Fruit fly (Drosophila melanogaster) whole organism, embryonic: Measurements from ENCODE around the gene Cypl.

Source experiments
- B-H2 ChIP-seq: fragments of 200-800 bp; sonication (Bioruptor generic); optimal IDR thresholded peaks from 2 replicates; lab custom pipeline; 2018; ENCODE audit warnings: missing biosample characterization, mild to moderate bottlenecking, missing genetic modification characterization
- Bdp1 ChIP-seq: fragments of 200-800 bp; sonication (Bioruptor generic); optimal IDR thresholded peaks from 3 replicates; lab custom pipeline; 2016; ENCODE audit warnings: missing biosample characterization, missing genetic modification characterization
- CG12104 ChIP-seq: fragments of 200-800 bp; sonication (Bioruptor generic); optimal IDR thresholded peaks from 3 replicates; lab custom pipeline; 2016; ENCODE audit warnings: missing biosample characterization, missing genetic modification characterization
- CG1529 ChIP-seq: fragments of 200-800 bp; sonication (Bioruptor generic); optimal IDR thresholded peaks from 3 replicates; lab custom pipeline; 2018; ENCODE audit warnings: missing biosample characterization, missing genetic modification characterization
- CG15514 ChIP-seq: fragments of 200-800 bp; sonication (Bioruptor generic); optimal IDR thresholded peaks from 3 replicates; lab custom pipeline; 2017; ENCODE audit warnings: missing biosample characterization, missing genetic modification characterization, mild to moderate bottlenecking, moderate library complexity, missing genetic modification reagents
- CG1647 ChIP-seq: fragments of 200-800 bp; sonication (Bioruptor generic); optimal IDR thresholded peaks from 3 replicates; lab custom pipeline; 2016; ENCODE audit warnings: missing biosample characterization, missing genetic modification characterization
- CG16863 ChIP-seq: fragments of 200-800 bp; sonication (Bioruptor generic); optimal IDR thresholded peaks from 3 replicates; lab custom pipeline; 2016; ENCODE audit warnings: missing biosample characterization, missing genetic modification characterization
- CG17186 ChIP-seq: fragments of 200-800 bp; sonication (Bioruptor generic); optimal IDR thresholded peaks from 3 replicates; lab custom pipeline; 2017; ENCODE audit warnings: missing biosample characterization, missing genetic modification reagents, missing genetic modification characterization
- CG17802 ChIP-seq: fragments of 200-800 bp; sonication (Bioruptor generic); optimal IDR thresholded peaks from 2 replicates; lab custom pipeline; 2018; ENCODE audit warnings: missing biosample characterization, mild to moderate bottlenecking, missing genetic modification characterization, moderate library complexity
- CG18599 ChIP-seq: fragments of 200-800 bp; sonication (Bioruptor generic); optimal IDR thresholded peaks from 3 replicates; lab custom pipeline; 2017; ENCODE audit warnings: missing biosample characterization, missing genetic modification characterization, mild to moderate bottlenecking, moderate library complexity, missing genetic modification reagents
- CG31224 ChIP-seq: fragments of 200-800 bp; sonication (Bioruptor generic); IDR thresholded peaks from 2 replicates; pipeline ENCODE4 v1.3.6; 2022; ENCODE audit warnings: missing biosample characterization, missing genetic modification characterization
- CG32767 ChIP-seq: fragments of 200-800 bp; sonication (Bioruptor generic); IDR thresholded peaks from 2 replicates; pipeline ENCODE4 v1.3.6; 2022; ENCODE audit warnings: missing biosample characterization, missing genetic modification characterization
- CG33213 ChIP-seq: fragments of 200-800 bp; sonication (Bioruptor generic); optimal IDR thresholded peaks from 3 replicates; lab custom pipeline; 2016; ENCODE audit warnings: missing biosample characterization, missing genetic modification characterization
- CG4328 ChIP-seq: fragments of 200-800 bp; sonication (Bioruptor generic); optimal IDR thresholded peaks from 3 replicates; lab custom pipeline; 2017; ENCODE audit warnings: missing biosample characterization, missing genetic modification reagents, missing genetic modification characterization
- CG6689 ChIP-seq: fragments of 200-800 bp; sonication (Bioruptor generic); IDR thresholded peaks from 2 replicates; pipeline ENCODE4 v1.3.6; 2022; ENCODE audit warnings: missing biosample characterization, missing genetic modification characterization
- CG7745 ChIP-seq: fragments of 200-800 bp; sonication (Bioruptor generic); optimal IDR thresholded peaks from 2 replicates; lab custom pipeline; 2018; ENCODE audit warnings: missing biosample characterization, mild to moderate bottlenecking, missing genetic modification characterization, moderate library complexity
- CG8924 ChIP-seq: fragments of 200-800 bp; optimal IDR thresholded peaks from 3 replicates; lab custom pipeline; 2019; ENCODE audit warnings: missing biosample characterization, mild to moderate bottlenecking, missing genetic modification characterization, moderate library complexity
- CG9932 ChIP-seq: fragments of 200-800 bp; sonication (Bioruptor generic); IDR thresholded peaks from 2 replicates; pipeline ENCODE4 v1.3.6; 2022; ENCODE audit warnings: missing biosample characterization, missing genetic modification characterization
- CkIIα-i1 ChIP-seq: fragments of 200-800 bp; sonication (Bioruptor generic); IDR thresholded peaks from 2 replicates; pipeline ENCODE4 v1.3.6; 2022; ENCODE audit warnings: missing biosample characterization, missing genetic modification characterization
- Dek ChIP-seq: fragments of 200-800 bp; sonication (Bioruptor generic); optimal IDR thresholded peaks from 3 replicates; lab custom pipeline; 2019; ENCODE audit warnings: missing biosample characterization, mild to moderate bottlenecking, missing genetic modification characterization, moderate library complexity
- Doc3 ChIP-seq: fragments of 200-800 bp; sonication (Bioruptor generic); IDR thresholded peaks from 3 replicates; pipeline ENCODE4 v1.3.6; 2022; ENCODE audit warnings: missing biosample characterization, missing genetic modification characterization; ENCODE audit not compliant: partially characterized antibody
- Elba2 ChIP-seq: fragments of 200-800 bp; sonication (Bioruptor generic); optimal IDR thresholded peaks from 3 replicates; lab custom pipeline; 2016; ENCODE audit warnings: missing biosample characterization, missing genetic modification characterization
- Ets97D ChIP-seq: fragments of 200-800 bp; sonication (Bioruptor generic); optimal IDR thresholded peaks from 3 replicates; lab custom pipeline; 2016; ENCODE audit warnings: missing biosample characterization, missing genetic modification characterization
- HmgD ChIP-seq: fragments of 200-800 bp; sonication (Bioruptor generic); optimal IDR thresholded peaks from 3 replicates; lab custom pipeline; 2016; ENCODE audit warnings: missing biosample characterization, missing genetic modification characterization
- Lhr ChIP-seq: fragments of 200-800 bp; sonication (Bioruptor generic); optimal IDR thresholded peaks from 3 replicates; lab custom pipeline; 2017; ENCODE audit warnings: mild to moderate bottlenecking, missing biosample characterization, missing genetic modification reagents, missing genetic modification characterization
- NK7.1 ChIP-seq: fragments of 200-800 bp; sonication (Bioruptor generic); optimal IDR thresholded peaks from 3 replicates; lab custom pipeline; 2016; ENCODE audit warnings: missing biosample characterization, missing genetic modification characterization
- Nf-YB ChIP-seq: fragments of 200-800 bp; sonication (Bioruptor generic); optimal IDR thresholded peaks from 3 replicates; lab custom pipeline; 2019; ENCODE audit warnings: missing biosample characterization, mild to moderate bottlenecking, missing genetic modification characterization, moderate library complexity
- Spps ChIP-seq: fragments of 200-800 bp; sonication (Bioruptor generic); optimal IDR thresholded peaks from 2 replicates; lab custom pipeline; 2018; ENCODE audit warnings: missing biosample characterization, mild to moderate bottlenecking, missing genetic modification characterization
- YL-1 ChIP-seq: fragments of 200-800 bp; sonication (Bioruptor generic); optimal IDR thresholded peaks from 3 replicates; lab custom pipeline; 2017; ENCODE audit warnings: missing biosample characterization, mild to moderate bottlenecking, missing genetic modification characterization
- cad ChIP-seq: fragments of >200 bp; optimal IDR thresholded peaks from 2 replicates; lab custom pipeline; 2017; ENCODE audit warnings: missing biosample characterization, missing genetic modification characterization
- caup ChIP-seq: fragments of 200-800 bp; sonication (Bioruptor generic); optimal IDR thresholded peaks from 3 replicates; lab custom pipeline; 2017; ENCODE audit warnings: missing biosample characterization, mild to moderate bottlenecking, missing genetic modification characterization, moderate library complexity; ENCODE audit not compliant: severe bottlenecking
- dpn ChIP-seq, 2 experiments: fragments of 200-800 bp; sonication (Bioruptor generic); optimal IDR thresholded peaks; 3 replicates each; lab custom pipeline; 2016; ENCODE audit warnings: missing biosample characterization in 2 of 2, missing genetic modification characterization in 2 of 2
- fd64A ChIP-seq: fragments of 200-800 bp; sonication (Bioruptor generic); optimal IDR thresholded peaks from 3 replicates; lab custom pipeline; 2018; ENCODE audit warnings: missing biosample characterization, mild to moderate bottlenecking, missing genetic modification characterization
- gcm2 ChIP-seq: fragments of 200-800 bp; sonication (Bioruptor generic); optimal IDR thresholded peaks from 2 replicates; lab custom pipeline; 2016; ENCODE audit warnings: missing biosample characterization, missing genetic modification characterization
- gem ChIP-seq: fragments of 200-800 bp; sonication (Bioruptor generic); optimal IDR thresholded peaks from 2 replicates; lab custom pipeline; 2019; ENCODE audit warnings: missing biosample characterization, mild to moderate bottlenecking, missing genetic modification characterization, moderate library complexity
- hbn ChIP-seq: fragments of 200-800 bp; sonication (Bioruptor generic); IDR thresholded peaks from 2 replicates; pipeline ENCODE4 v1.3.6; 2022; ENCODE audit warnings: missing biosample characterization, missing genetic modification characterization; ENCODE audit not compliant: partially characterized antibody
- lilli ChIP-seq: fragments of 200-800 bp; sonication (Bioruptor generic); optimal IDR thresholded peaks from 3 replicates; lab custom pipeline; 2016; ENCODE audit warnings: missing biosample characterization, missing genetic modification characterization
- nmo ChIP-seq: fragments of 200-800 bp; sonication (Bioruptor generic); optimal IDR thresholded peaks from 2 replicates; lab custom pipeline; 2018; ENCODE audit warnings: missing biosample characterization, mild to moderate bottlenecking, missing genetic modification characterization, moderate library complexity
- pan ChIP-seq, 4 experiments: fragments of >200 bp in 3 of 4; fragments of 200-800 bp in 1 of 4; sonication (Bioruptor generic) in 1 of 4; optimal IDR thresholded peaks in 3 of 4; IDR thresholded peaks in 1 of 4; 2 replicates each; pipeline versions ENCODE4 v1.3.6 to Lab custom; 2017 to 2022; ENCODE audit warnings: missing biosample characterization in 2 of 4, missing genetic modification characterization in 2 of 4, mixed read lengths in 1 of 4
- phol ChIP-seq: fragments of 200-800 bp; sonication (Bioruptor generic); optimal IDR thresholded peaks from 3 replicates; lab custom pipeline; 2018; ENCODE audit warnings: missing biosample characterization, mild to moderate bottlenecking, missing genetic modification characterization, moderate library complexity
- salm ChIP-seq: fragments of 200-800 bp; sonication (Bioruptor generic); optimal IDR thresholded peaks from 2 replicates; lab custom pipeline; 2018; ENCODE audit warnings: missing biosample characterization, mild to moderate bottlenecking, missing genetic modification characterization
- schlank ChIP-seq: fragments of 200-800 bp; sonication (Bioruptor generic); optimal IDR thresholded peaks from 2 replicates; lab custom pipeline; 2018; ENCODE audit warnings: missing biosample characterization, mild to moderate bottlenecking, missing genetic modification characterization
- shn ChIP-seq: fragments of 200-800 bp; sonication (Bioruptor generic); optimal IDR thresholded peaks from 3 replicates; lab custom pipeline; 2016; ENCODE audit warnings: missing biosample characterization, missing genetic modification characterization
- so ChIP-seq: fragments of 200-800 bp; sonication (Bioruptor generic); IDR thresholded peaks from 3 replicates; pipeline ENCODE4 v1.3.6; 2022; ENCODE audit warnings: missing biosample characterization, missing genetic modification characterization
- sqz ChIP-seq: fragments of 200-800 bp; sonication (Bioruptor generic); optimal IDR thresholded peaks from 3 replicates; lab custom pipeline; 2018; ENCODE audit warnings: missing biosample characterization, mild to moderate bottlenecking, missing genetic modification characterization
- trem ChIP-seq: fragments of 200-800 bp; optimal IDR thresholded peaks from 3 replicates; lab custom pipeline; 2019; ENCODE audit warnings: missing biosample characterization, mild to moderate bottlenecking, missing genetic modification characterization, moderate library complexity
- unc-4 ChIP-seq: fragments of 200-800 bp; sonication (Bioruptor generic); IDR thresholded peaks from 2 replicates; pipeline ENCODE4 v1.3.6; 2022; ENCODE audit warnings: missing biosample characterization, missing genetic modification characterization; ENCODE audit not compliant: partially characterized antibody
- z ChIP-seq: fragments of 200-800 bp; sonication (Bioruptor generic); IDR thresholded peaks from 3 replicates; pipeline ENCODE4 v1.3.6; 2022; ENCODE audit warnings: missing biosample characterization, missing genetic modification characterization

Gene Cypl

dm6 chr3L:542863-543635, at the start of gene Cypl, which contains the start of gene Hipk (continued):
- TF ChIP-seq gcm2 (GFP tag; lab: Kevin White, UChicago) (no peak), CG15514 (peak; percentile 75), Nf-YB (peak; percentile 37), CG1647 (GFP tag; lab: Kevin White, UChicago) (no peak), hbn (no peak), pan (optimal IDR thresholded peaks at IDR 0.05; lab: Kevin White, UChicago) (no peak), pan (GFP tag; optimal IDR thresholded peaks at IDR 0.05 in 1 of 2, IDR thresholded peaks at IDR 0.05 in 1 of 2) (no peak), so (GFP tag; lab: Robert Waterston, UW) (0 out of 3 replicates have a peak, but pooled peaks have one; percentile 36), Spps (tag; lab: Kevin White, UChicago) (no peak), B-H2 (peak; percentile 38), CG17802 (tag; lab: Kevin White, UChicago) (peak; percentile 62), salm (tag; lab: Kevin White, UChicago) (no peak), sqz (GFP tag; lab: Kevin White, UChicago) (peak; percentile 97), CG31224 (GFP tag; lab: Robert Waterston, UW) (no peak), CG33213 (peak; percentile 78), CG1529 (peak; percentile 26), shn (GFP tag; lab: Kevin White, UChicago) (no peak), trem (tag; lab: Kevin White, UChicago) (peak; percentile 51), HmgD (GFP tag; lab: Kevin White, UChicago) (peak; percentile 31), dpn (GFP tag; optimal IDR thresholded peaks at IDR 0.05; lab: Kevin White, UChicago) (peak in 1 of 2 experiments; percentile 9), CG17186 (GFP tag; lab: Kevin White, UChicago) (peak; percentile 37), Elba2 (GFP tag; lab: Kevin White, UChicago) (peak; percentile 13), phol (tag; lab: Kevin White, UChicago) (peak; percentile 38), Bdp1 (GFP tag; lab: Kevin White, UChicago) (peak; percentile 28), NK7.1 (no peak), CG7745 (tag; lab: Kevin White, UChicago) (peak; percentile 40), cad (GFP tag; lab: Kevin White, UChicago) (no peak), CG18599 (GFP tag; lab: Kevin White, UChicago) (peak; percentile 53), unc-4 (GFP tag; lab: Robert Waterston, UW) (peak; percentile 46; the same call in 1 of the 2 replicates), nmo (GFP tag; lab: Kevin White, UChicago) (peak; percentile 64), caup (peak; percentile 69), CG8924 (tag; lab: Kevin White, UChicago) (peak; percentile 66), Ets97D (GFP tag; lab: Kevin White, UChicago) (peak; percentile 74), CG16863 (GFP tag; lab: Kevin White, UChicago) (peak; percentile 18), z (GFP tag; lab: Robert Waterston, UW) (peak; percentile 69; the same call in 2 of the 3 replicates), YL-1 (GFP tag; lab: Kevin White, UChicago) (peak; percentile 76), CkIIα-i1 (GFP tag; lab: Robert Waterston, UW) (no peak), Dek (tag; lab: Kevin White, UChicago) (peak; percentile 30), Doc3 (GFP tag; lab: Robert Waterston, UW) (peak; percentile 18; the same call in 1 of the 3 replicates), CG32767 (peak; percentile 59; the same call in 1 of the 2 replicates), CG4328 (GFP tag; lab: Kevin White, UChicago) (peak; percentile 48), fd64A (GFP tag; lab: Kevin White, UChicago) (no peak), CG6689 (GFP tag; lab: Robert Waterston, UW) (no peak), lilli (peak; percentile 50), gem (tag; lab: Kevin White, UChicago) (peak; percentile 2), CG9932 (GFP tag; lab: Robert Waterston, UW) (peak; percentile 28; the same call in 1 of the 2 replicates), schlank (tag; lab: Kevin White, UChicago) (no peak), CG12104 (GFP tag; lab: Kevin White, UChicago) (peak; percentile 24), Lhr (GFP tag; lab: Kevin White, UChicago) (peak; percentile 92)
